Worm (Caenorhabditis elegans): ENCODE measurements around the gene nyn-3.

ce11 chrII:6341076-6341475 lies 48.6 kb upstream of the nyn-3 start:
- TF ChIP-seq pha-4 (tag; optimal IDR thresholded peaks at IDR 0.05) (no peak), lin-32 (GFP tag; optimal IDR thresholded peaks at IDR 0.05) (no peak), elt-1 (tag; optimal IDR thresholded peaks at IDR 0.05; ENCODE audit: borderline replicate concordance, insufficient read depth) (no peak), snpc-4 (tag; optimal IDR thresholded peaks at IDR 0.05) (no peak), ceh-83 (GFP tag; optimal IDR thresholded peaks at IDR 0.05) (no peak), nhr-76 (tag; optimal IDR thresholded peaks at IDR 0.05) (no peak), blmp-1 (tag; optimal IDR thresholded peaks at IDR 0.05) (no peak)

Data from whole organism, mixed stage, embryonic.